Worm (Caenorhabditis elegans): ENCODE data around the gene E04D5.4.

The E04D5.4 gene

DNA sequence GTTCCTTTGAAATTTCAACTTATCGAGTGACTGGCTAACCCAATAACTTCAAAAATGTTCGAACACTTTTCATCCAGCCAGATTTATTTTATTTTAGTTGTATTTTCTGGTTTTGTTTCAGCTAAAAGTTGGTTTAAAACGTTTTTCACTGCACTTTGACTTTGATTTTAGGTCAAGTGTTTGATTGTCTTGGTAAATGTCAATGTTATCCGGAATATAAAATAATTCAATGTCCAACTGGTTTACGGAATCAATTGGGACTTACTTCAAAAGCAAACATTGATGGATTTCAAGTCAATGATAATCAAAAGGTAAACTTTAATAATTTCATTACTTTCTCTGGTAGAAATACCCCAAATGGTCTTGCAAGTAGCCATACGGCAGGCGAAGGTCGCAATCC lies 43.8 kb downstream of the E04D5.4 start:
- TF ChIP-seq nhr-27 (tag; optimal IDR thresholded peaks at IDR 0.05) (no peak), Y79H2A.3 (GFP tag; conservative IDR thresholded peaks at IDR 0.05) (no peak), nhr-90 (tag; optimal IDR thresholded peaks at IDR 0.05) (no peak), T07F8.4 (tag; optimal IDR thresholded peaks at IDR 0.05) (no peak)

DNA sequence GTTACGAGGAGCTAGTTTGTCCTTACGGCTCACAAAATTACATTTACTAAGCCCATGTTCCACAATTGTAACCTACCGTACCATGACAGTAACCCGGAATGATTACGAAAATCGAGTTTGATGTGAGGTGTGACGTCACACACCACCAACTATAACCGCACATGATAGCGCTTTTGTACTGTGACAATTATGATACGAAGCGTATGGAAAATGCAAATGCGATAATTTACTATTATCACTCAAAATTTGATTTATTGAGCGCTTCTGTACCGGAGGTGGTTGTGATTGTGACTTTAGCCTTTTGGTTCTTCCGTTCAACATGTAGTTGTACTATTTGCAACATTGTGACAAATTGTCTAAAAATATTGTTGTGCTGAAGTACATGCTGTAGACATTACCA lies 45.6 kb downstream of the E04D5.4 start:
- TF ChIP-seq rec-8 (tag; optimal IDR thresholded peaks at IDR 0.05) (no peak), ztf-25 (GFP tag; IDR thresholded peaks at IDR 0.05) (no peak), egl-18 (GFP tag; IDR thresholded peaks at IDR 0.05) (no peak), egrh-3 (GFP tag; IDR thresholded peaks at IDR 0.05) (no peak), snpc-1.3 (tag; optimal IDR thresholded peaks at IDR 0.05; ENCODE audit: insufficient read depth) (no peak), nhr-80 (tag; optimal IDR thresholded peaks at IDR 0.05) (peak; percentile 18), unc-130 (GFP tag; optimal IDR thresholded peaks at IDR 0.05) (no peak), ztf-28 (GFP tag; IDR thresholded peaks at IDR 0.05) (no peak)

DNA sequence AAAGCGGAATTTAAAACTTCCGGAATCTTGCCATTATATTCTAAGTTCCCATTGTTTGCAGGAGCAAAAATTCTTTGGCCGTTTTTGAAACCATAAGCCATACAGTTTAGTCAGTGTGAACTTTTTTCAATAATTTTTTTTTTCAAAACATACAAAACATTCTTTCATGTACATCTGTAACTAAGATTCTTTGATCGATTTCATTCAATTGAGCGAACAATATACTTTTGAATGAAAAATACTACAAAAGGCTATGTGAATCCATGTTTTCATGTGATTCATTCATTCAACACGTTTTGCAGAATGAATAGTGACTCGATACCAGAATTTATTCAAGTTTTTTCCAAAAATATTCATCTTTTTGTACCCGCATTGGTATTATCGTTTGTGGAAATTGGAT lies 46.7 kb downstream of the E04D5.4 start, which contains the start of gene ZK666.15:
Gene ZK666.15, plus strand, starts transcription at position 301 of the 400 bp plus-strand sequence.
- TF ChIP-seq ceh-40 (GFP tag; IDR thresholded peaks at IDR 0.05): no peak
- TF ChIP-seq rcor-1 (GFP tag; IDR thresholded peaks at IDR 0.05): no peak
- no peak for TF ChIP-seq B0019.2 (GFP tag; conservative IDR thresholded peaks at IDR 0.05)
- no peak for TF ChIP-seq unc-62 (GFP tag; optimal IDR thresholded peaks at IDR 0.05)
- TF ChIP-seq F49E8.2 (tag; optimal IDR thresholded peaks at IDR 0.05; ENCODE audit: insufficient read depth): no peak
- no peak for TF ChIP-seq B0261.1 (tag; optimal IDR thresholded peaks at IDR 0.05)
- no peak for TF ChIP-seq egl-44 (GFP tag; IDR thresholded peaks at IDR 0.05)
- TF ChIP-seq ccch-3 (GFP tag; optimal IDR thresholded peaks at IDR 0.05): no peak
- TF ChIP-seq nhr-80 (tag; optimal IDR thresholded peaks at IDR 0.05): no peak
- TF ChIP-seq dpl-1 (GFP tag; optimal IDR thresholded peaks at IDR 0.05): no peak

DNA sequence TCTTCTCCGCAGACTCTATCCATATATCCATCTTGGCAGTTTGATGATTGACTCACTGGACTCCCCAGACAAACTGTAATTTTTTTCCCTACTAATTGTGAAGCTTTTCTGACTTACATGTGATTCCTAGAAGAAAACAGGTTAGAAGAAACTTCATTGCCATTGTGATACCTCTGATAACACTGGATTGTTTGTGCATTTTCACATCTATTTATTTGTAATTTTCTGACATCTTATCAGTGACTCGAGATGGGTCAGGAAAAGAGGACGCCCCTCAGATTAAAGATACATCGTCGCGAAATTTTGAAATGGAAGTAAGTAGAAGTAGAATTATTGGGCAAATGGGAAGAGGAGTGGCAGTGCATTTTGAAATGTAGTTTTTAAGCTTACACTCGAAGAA lies 50.3 kb downstream of the E04D5.4 start, which contains the start of gene clec-61:
Gene clec-61, minus strand, starts transcription at position 209 of the 400 bp plus-strand sequence.
- TF ChIP-seq ceh-58 (GFP tag; IDR thresholded peaks at IDR 0.05) (no peak), akir-1 (GFP tag; optimal IDR thresholded peaks at IDR 0.05) (no peak), lin-40 (tag; optimal IDR thresholded peaks at IDR 0.05) (no peak), Y79H2A.3 (GFP tag; conservative IDR thresholded peaks at IDR 0.05) (no peak)
